Worm (Caenorhabditis elegans) whole organism, late embryonic: ENCODE data around the gene F49E2.2.

Experiments used
- K02D7.2 ChIP-seq: sonication (generic microtip); optimal IDR thresholded peaks from 2 replicates; lab custom pipeline; 2017; ENCODE audit warnings: mild to moderate bottlenecking, missing genetic modification characterization, missing compliant biosample characterization
- T23F11.4 ChIP-seq: fragments of 200-800 bp; sonication (Bioruptor generic); optimal IDR thresholded peaks from 2 replicates; lab custom pipeline; 2018; ENCODE audit warnings: mild to moderate bottlenecking, missing genetic modification characterization, missing compliant biosample characterization
- ama-1 ChIP-seq: fragments of 150-350 bp; optimal IDR thresholded peaks from 2 replicates; lab custom pipeline; 2014
- ceh-31 ChIP-seq: sonication (generic microtip); optimal IDR thresholded peaks from 2 replicates; lab custom pipeline; 2016; ENCODE audit warnings: missing genetic modification characterization, missing compliant biosample characterization
- fkh-10 ChIP-seq: fragments of 150-350 bp; optimal IDR thresholded peaks from 2 replicates; lab custom pipeline; 2014; ENCODE audit warnings: missing biosample characterization, missing genetic modification reagents, missing genetic modification characterization
- hlh-6 ChIP-seq: sonication (generic microtip); optimal IDR thresholded peaks from 2 replicates; lab custom pipeline; 2016; ENCODE audit warnings: missing genotype, missing genetic modification characterization, missing compliant biosample characterization
- hlh-8 ChIP-seq: sonication (generic microtip); optimal IDR thresholded peaks from 2 replicates; lab custom pipeline; 2016; ENCODE audit warnings: missing genotype, missing genetic modification characterization, missing compliant biosample characterization
- nhr-11 ChIP-seq: fragments of 150-350 bp; optimal IDR thresholded peaks from 2 replicates; lab custom pipeline; 2014; ENCODE audit warnings: missing biosample characterization, missing genetic modification characterization
- npax-4 ChIP-seq: sonication (generic microtip); optimal IDR thresholded peaks from 2 replicates; lab custom pipeline; 2016; ENCODE audit warnings: missing genetic modification characterization, missing compliant biosample characterization
- pax-1 ChIP-seq: fragments of 150-350 bp; optimal IDR thresholded peaks from 2 replicates; lab custom pipeline; 2014; ENCODE audit warnings: missing biosample characterization, missing genetic modification characterization
- pha-4 ChIP-seq: fragments of 150-350 bp; optimal IDR thresholded peaks from 2 replicates; lab custom pipeline; 2018; ENCODE audit warnings: missing biosample characterization, missing genetic modification reagents, missing genetic modification characterization
- ref-2 ChIP-seq: sonication (generic microtip); optimal IDR thresholded peaks from 2 replicates; lab custom pipeline; 2016; ENCODE audit warnings: missing genetic modification characterization, missing compliant biosample characterization
- ttx-3 ChIP-seq: sonication (generic microtip); optimal IDR thresholded peaks from 2 replicates; lab custom pipeline; 2016; ENCODE audit warnings: missing genetic modification reagents, missing genetic modification characterization, missing compliant biosample characterization
- zip-5 ChIP-seq: sonication (generic microtip); optimal IDR thresholded peaks from 2 replicates; lab custom pipeline; 2016; ENCODE audit warnings: missing genetic modification characterization, missing compliant biosample characterization

ce11 chrX:9549657-9550369, 16.7 kb upstream of the F49E2.2 start:
- TF ChIP-seq T23F11.4 (GFP tag; lab: Kevin White, UChicago), result no peak
- TF ChIP-seq ceh-31 (tag; lab: Kevin White, UChicago), result no peak
- TF ChIP-seq ama-1 (lab: Kevin White, UChicago), result no peak
- TF ChIP-seq pha-4 (tag; lab: Kevin White, UChicago), result no peak
- no peak for TF ChIP-seq zip-5
- no peak for TF ChIP-seq pax-1 (tag; lab: Kevin White, UChicago)
- no peak for TF ChIP-seq hlh-8
- no peak for TF ChIP-seq K02D7.2
- TF ChIP-seq npax-4 (tag; lab: Kevin White, UChicago), result no peak
- no peak for TF ChIP-seq hlh-6 (tag; lab: Kevin White, UChicago)
- TF ChIP-seq fkh-10, result no peak
- no peak for TF ChIP-seq ttx-3
- no peak for TF ChIP-seq ref-2 (tag; lab: Kevin White, UChicago)
- TF ChIP-seq nhr-11 (tag; lab: Kevin White, UChicago), result no peak
